Worm (Caenorhabditis elegans) whole organism, L2 larva: Measurements from ENCODE around the gene C14H10.2.

ENCODE experiments used
- C34F6.9 ChIP-seq: fragments of 150-350 bp; optimal IDR thresholded peaks from 2 replicates; lab custom pipeline; 2014; ENCODE audit warnings: missing biosample characterization, missing genetic modification characterization
- F13H6.1 ChIP-seq: sonication (generic microtip); optimal IDR thresholded peaks from 2 replicates; lab custom pipeline; 2016; ENCODE audit warnings: missing genetic modification characterization, missing compliant biosample characterization
- R02D3.7 ChIP-seq: fragments of 150-350 bp; optimal IDR thresholded peaks from 2 replicates; lab custom pipeline; 2014; ENCODE audit warnings: missing biosample characterization, missing genetic modification characterization
- Y55F3AM.14 ChIP-seq: fragments of 200-800 bp; sonication (Bioruptor generic); optimal IDR thresholded peaks from 2 replicates; lab custom pipeline; 2018; ENCODE audit warnings: mild to moderate bottlenecking, missing genetic modification characterization, missing compliant biosample characterization
- ZK546.5 ChIP-seq: sonication (generic microtip); optimal IDR thresholded peaks from 2 replicates; lab custom pipeline; 2017; ENCODE audit warnings: missing biosample characterization, missing genetic modification characterization
- alr-1 ChIP-seq: fragments of 150-350 bp; optimal IDR thresholded peaks from 2 replicates; lab custom pipeline; 2014; ENCODE audit warnings: missing biosample characterization, missing genetic modification characterization
- aly-2 ChIP-seq: fragments of 150-350 bp; optimal IDR thresholded peaks from 2 replicates; lab custom pipeline; 2014; ENCODE audit warnings: missing biosample characterization, missing genetic modification characterization
- ama-1 ChIP-seq: fragments of 150-350 bp; optimal IDR thresholded peaks from 2 replicates; lab custom pipeline; 2018; ENCODE audit warnings: inconsistent platforms
- blmp-1 ChIP-seq: sonication (generic microtip); optimal IDR thresholded peaks from 2 replicates; lab custom pipeline; 2017; ENCODE audit warnings: missing genetic modification characterization, mild to moderate bottlenecking, missing compliant biosample characterization, antibody characterized with exemption, moderate library complexity; ENCODE audit not compliant: insufficient read depth
- ceh-82 ChIP-seq: fragments of 150-350 bp; optimal IDR thresholded peaks from 2 replicates; lab custom pipeline; 2014; ENCODE audit warnings: missing biosample characterization, missing genetic modification characterization
- crh-2 ChIP-seq: sonication (generic microtip); optimal IDR thresholded peaks from 2 replicates; lab custom pipeline; 2017; ENCODE audit warnings: missing biosample characterization, missing genetic modification characterization
- dmd-4 ChIP-seq: sonication (generic microtip); optimal IDR thresholded peaks from 2 replicates; lab custom pipeline; 2017; ENCODE audit warnings: missing biosample characterization, missing genetic modification characterization
- egl-27 ChIP-seq: sonication (generic microtip); optimal IDR thresholded peaks from 3 replicates; lab custom pipeline; 2017; ENCODE audit warnings: missing biosample characterization, missing genetic modification reagents, missing genetic modification characterization
- elt-1 ChIP-seq: fragments of 150-350 bp; optimal IDR thresholded peaks from 2 replicates; lab custom pipeline; 2014; ENCODE audit warnings: missing biosample characterization, missing genetic modification characterization
- elt-3 ChIP-seq: sonication (generic microtip); optimal IDR thresholded peaks from 2 replicates; lab custom pipeline; 2017; ENCODE audit warnings: missing biosample characterization, missing genetic modification characterization
- fos-1 ChIP-seq: fragments of 150-350 bp; optimal IDR thresholded peaks from 2 replicates; lab custom pipeline; 2014; ENCODE audit warnings: missing biosample characterization, missing genetic modification characterization
- gmeb-1 ChIP-seq: fragments of 150-350 bp; optimal IDR thresholded peaks from 2 replicates; lab custom pipeline; 2014; ENCODE audit warnings: missing biosample characterization, missing genetic modification characterization
- lin-11 ChIP-seq: fragments of 150-350 bp; sonication (generic microtip); optimal IDR thresholded peaks from 2 replicates; lab custom pipeline; 2014; ENCODE audit warnings: missing biosample characterization, missing genetic modification characterization, inconsistent platforms, mixed read lengths
- lin-13 ChIP-seq: fragments of 150-350 bp; optimal IDR thresholded peaks from 2 replicates; lab custom pipeline; 2014; ENCODE audit warnings: missing biosample characterization, missing genetic modification reagents, missing genetic modification characterization
- lin-39 ChIP-seq: fragments of 150-350 bp; optimal IDR thresholded peaks from 2 replicates; lab custom pipeline; 2014; ENCODE audit warnings: missing biosample characterization, missing genetic modification reagents, missing genetic modification characterization
- lsy-2 ChIP-seq, 2 experiments: fragments of 150-350 bp in 1 of 2; sonication (generic microtip) in 1 of 2; optimal IDR thresholded peaks; 2 replicates each; lab custom pipeline; 2014 to 2017; ENCODE audit warnings: missing biosample characterization in 2 of 2, missing genetic modification characterization in 2 of 2
- mab-5 ChIP-seq: fragments of 150-350 bp; optimal IDR thresholded peaks from 2 replicates; lab custom pipeline; 2014; ENCODE audit warnings: missing biosample characterization, missing genetic modification characterization
- mbf-1 ChIP-seq: sonication (generic microtip); optimal IDR thresholded peaks from 2 replicates; lab custom pipeline; 2017; ENCODE audit warnings: missing biosample characterization, missing genetic modification characterization
- mdl-1 ChIP-seq, 2 experiments: fragments of 150-350 bp in 1 of 2; sonication (generic microtip) in 1 of 2; optimal IDR thresholded peaks; 2 replicates each; lab custom pipeline; 2017; ENCODE audit warnings: missing biosample characterization in 2 of 2, missing genetic modification characterization in 2 of 2
- nhr-11 ChIP-seq: fragments of 150-350 bp; optimal IDR thresholded peaks from 2 replicates; lab custom pipeline; 2014; ENCODE audit warnings: missing biosample characterization, missing genetic modification characterization
- nhr-12 ChIP-seq: fragments of 150-350 bp; optimal IDR thresholded peaks from 2 replicates; lab custom pipeline; 2014; ENCODE audit warnings: missing biosample characterization, missing genetic modification characterization
- nhr-129 ChIP-seq: fragments of 150-350 bp; optimal IDR thresholded peaks from 2 replicates; lab custom pipeline; 2014; ENCODE audit warnings: missing biosample characterization, missing genetic modification characterization
- nhr-21 ChIP-seq: fragments of 150-350 bp; optimal IDR thresholded peaks from 2 replicates; lab custom pipeline; 2014; ENCODE audit warnings: missing biosample characterization, missing genetic modification characterization
- nhr-23 ChIP-seq: fragments of 150-350 bp; optimal IDR thresholded peaks from 2 replicates; lab custom pipeline; 2014; ENCODE audit warnings: missing biosample characterization, missing genetic modification reagents, missing genetic modification characterization
- nhr-237 ChIP-seq: fragments of 150-350 bp; optimal IDR thresholded peaks from 2 replicates; lab custom pipeline; 2014; ENCODE audit warnings: missing biosample characterization, missing genetic modification characterization
- nhr-25 ChIP-seq: fragments of 150-350 bp; sonication (generic microtip); optimal IDR thresholded peaks from 3 replicates; lab custom pipeline; 2014; ENCODE audit warnings: missing biosample characterization, missing genetic modification characterization
- nhr-6 ChIP-seq: fragments of 150-350 bp; optimal IDR thresholded peaks from 2 replicates; lab custom pipeline; 2014; ENCODE audit warnings: missing biosample characterization, missing genetic modification characterization
- peb-1 ChIP-seq: fragments of 150-350 bp; optimal IDR thresholded peaks from 2 replicates; lab custom pipeline; 2014; ENCODE audit warnings: missing biosample characterization, missing genetic modification characterization
- sem-4 ChIP-seq: fragments of 150-350 bp; optimal IDR thresholded peaks from 2 replicates; lab custom pipeline; 2014; ENCODE audit warnings: missing biosample characterization, missing genetic modification reagents, missing genetic modification characterization
- skn-1 ChIP-seq: sonication (generic microtip); optimal IDR thresholded peaks from 2 replicates; lab custom pipeline; 2017; ENCODE audit warnings: missing biosample characterization, missing genetic modification characterization
- sma-3 ChIP-seq: sonication (generic microtip); optimal IDR thresholded peaks from 2 replicates; lab custom pipeline; 2016; ENCODE audit warnings: missing genetic modification reagents, missing genetic modification characterization, missing compliant biosample characterization
- sma-9 ChIP-seq, 2 experiments: fragments of 150-350 bp in 1 of 2; sonication (generic microtip) in 1 of 2; optimal IDR thresholded peaks; 2 replicates each; lab custom pipeline; 2014 to 2016; ENCODE audit warnings: missing genetic modification characterization in 2 of 2, mild to moderate bottlenecking in 1 of 2, missing biosample characterization in 1 of 2, missing compliant biosample characterization in 1 of 2, missing genetic modification reagents in 1 of 2, moderate library complexity in 1 of 2
- snpc-4 ChIP-seq: fragments of 150-350 bp; optimal IDR thresholded peaks from 2 replicates; lab custom pipeline; 2014; ENCODE audit warnings: missing biosample characterization, missing genetic modification characterization
- unc-39 ChIP-seq: fragments of 150-350 bp; optimal IDR thresholded peaks from 2 replicates; lab custom pipeline; 2014; ENCODE audit warnings: missing biosample characterization, missing genetic modification characterization
- unc-55 ChIP-seq: fragments of 150-350 bp; sonication (generic microtip); optimal IDR thresholded peaks from 3 replicates; lab custom pipeline; 2014; ENCODE audit warnings: missing biosample characterization, missing genetic modification reagents, missing genetic modification characterization
- unc-62 ChIP-seq: fragments of 150-350 bp; optimal IDR thresholded peaks from 2 replicates; lab custom pipeline; 2014; ENCODE audit warnings: missing biosample characterization, missing genetic modification reagents, missing genetic modification characterization
- zag-1 ChIP-seq: fragments of 150-350 bp; optimal IDR thresholded peaks from 2 replicates; lab custom pipeline; 2014; ENCODE audit warnings: missing biosample characterization, missing genetic modification characterization
- ztf-1 ChIP-seq: fragments of 200-800 bp; sonication (Bioruptor generic); conservative IDR thresholded peaks from 2 replicates; pipeline ENCODE4 v1.3.6; 2022; ENCODE audit warnings: missing genetic modification characterization, missing compliant biosample characterization
- ztf-11 ChIP-seq: sonication (generic microtip); optimal IDR thresholded peaks from 2 replicates; lab custom pipeline; 2017; ENCODE audit warnings: missing biosample characterization, missing genetic modification characterization
- ztf-4 ChIP-seq: fragments of 150-350 bp; optimal IDR thresholded peaks from 2 replicates; lab custom pipeline; 2014; ENCODE audit warnings: missing biosample characterization, missing genetic modification characterization

C14H10.2 gene

ce11 chrX:10240939-10241338 lies 11.7 kb downstream of the C14H10.2 start, which contains the start of gene str-74:
Gene str-74 (minus strand): TSS chrX:10241039.
- TF ChIP-seq ceh-82 (tag; lab: Kevin White, UChicago) (no peak), ztf-1 (GFP tag; lab: Robert Waterston, UW) (no peak), nhr-129 (tag; lab: Kevin White, UChicago) (no peak), elt-1 (tag; lab: Kevin White, UChicago) (no peak)

ce11 chrX:10238146-10238749 lies 14.4 kb downstream of the C14H10.2 start:
- TF ChIP-seq gmeb-1 (no peak), nhr-237 (tag; lab: Kevin White, UChicago) (no peak), blmp-1 (peak; percentile 42), R02D3.7 (tag; lab: Kevin White, UChicago) (no peak), nhr-11 (tag; lab: Kevin White, UChicago) (no peak), nhr-21 (peak; percentile 48), nhr-12 (tag; lab: Kevin White, UChicago) (no peak), lin-39 (tag; lab: Kevin White, UChicago) (no peak), nhr-129 (tag; lab: Kevin White, UChicago) (no peak), skn-1 (tag; lab: Kevin White, UChicago) (no peak), unc-55 (GFP tag; lab: Kevin White, UChicago) (no peak), alr-1 (tag; lab: Kevin White, UChicago) (no peak), C34F6.9 (peak; percentile 44), zag-1 (tag; lab: Kevin White, UChicago) (no peak), fos-1 (tag; lab: Kevin White, UChicago) (peak; percentile 6), ceh-82 (tag; lab: Kevin White, UChicago) (no peak), egl-27 (tag; lab: Kevin White, UChicago) (no peak), nhr-6 (no peak), ztf-11 (tag; lab: Kevin White, UChicago) (no peak), ztf-1 (GFP tag; lab: Robert Waterston, UW) (no peak), dmd-4 (tag; lab: Kevin White, UChicago) (no peak), mbf-1 (tag; lab: Kevin White, UChicago) (no peak), ZK546.5 (tag; lab: Kevin White, UChicago) (no peak), elt-1 (tag; lab: Kevin White, UChicago) (no peak), lin-11 (tag; lab: Kevin White, UChicago) (no peak), peb-1 (no peak), snpc-4 (tag; lab: Kevin White, UChicago) (no peak), nhr-23 (tag; lab: Kevin White, UChicago) (no peak), sma-9 (GFP tag; optimal IDR thresholded peaks at IDR 0.05; lab: Kevin White, UChicago) (peak; percentile 68), sma-9 (tag; optimal IDR thresholded peaks at IDR 0.05; lab: Kevin White, UChicago) (no peak), aly-2 (no peak), elt-3 (no peak), lsy-2 (tag; optimal IDR thresholded peaks at IDR 0.05; lab: Kevin White, UChicago) (peak in 1 of 2 experiments; percentile 53), F13H6.1 (tag; lab: Kevin White, UChicago) (peak; percentile 68), sem-4 (tag; lab: Kevin White, UChicago) (peak; percentile 35), mdl-1 (tag; optimal IDR thresholded peaks at IDR 0.05; lab: Kevin White, UChicago) (no peak), nhr-25 (tag; lab: Kevin White, UChicago) (peak; percentile 80), mab-5 (tag; lab: Kevin White, UChicago) (no peak), ama-1 (no peak), lin-13 (GFP tag; lab: Kevin White, UChicago) (no peak), ztf-4 (no peak), unc-62 (GFP tag; lab: Kevin White, UChicago) (no peak), unc-39 (tag; lab: Kevin White, UChicago) (no peak), Y55F3AM.14 (no peak), sma-3 (GFP tag; lab: Kevin White, UChicago) (peak; percentile 19), crh-2 (peak; percentile 48)
